Worm (Caenorhabditis elegans) whole organism, mixed stage, embryonic: ENCODE data around the gene gly-13.

Experiments
- M03D4.4 ChIP-seq: sonication (generic microtip); optimal IDR thresholded peaks from 2 replicates; lab custom pipeline; 2017; ENCODE audit warnings: mild to moderate bottlenecking, missing genetic modification characterization, missing compliant biosample characterization
- bed-3 ChIP-seq: fragments of 200-800 bp; sonication (Bioruptor generic); optimal IDR thresholded peaks from 3 replicates; lab custom pipeline; 2018; ENCODE audit warnings: mild to moderate bottlenecking, missing genetic modification characterization, moderate library complexity, missing compliant biosample characterization
- blmp-1 ChIP-seq: fragments of 150-350 bp; optimal IDR thresholded peaks from 2 replicates; lab custom pipeline; 2014; ENCODE audit warnings: missing biosample characterization, missing genetic modification characterization
- ceh-39 ChIP-seq: fragments of 150-350 bp; optimal IDR thresholded peaks from 2 replicates; lab custom pipeline; 2014; ENCODE audit warnings: missing biosample characterization, missing genetic modification characterization
- ceh-43 ChIP-seq: fragments of 200-800 bp; sonication (Bioruptor generic); optimal IDR thresholded peaks from 2 replicates; lab custom pipeline; 2018; ENCODE audit warnings: mild to moderate bottlenecking, missing genetic modification characterization, moderate library complexity, missing compliant biosample characterization
- ceh-83 ChIP-seq: fragments of 200-800 bp; sonication (Bioruptor generic); optimal IDR thresholded peaks from 2 replicates; lab custom pipeline; 2018; ENCODE audit warnings: mild to moderate bottlenecking, missing genetic modification characterization, missing compliant biosample characterization
- ces-1 ChIP-seq: fragments of 150-350 bp; optimal IDR thresholded peaks from 2 replicates; lab custom pipeline; 2014; ENCODE audit warnings: missing biosample characterization, missing genetic modification reagents, missing genetic modification characterization
- cnd-1 ChIP-seq: fragments of 200-800 bp; sonication (Bioruptor generic); optimal IDR thresholded peaks from 2 replicates; lab custom pipeline; 2018; ENCODE audit warnings: mild to moderate bottlenecking, missing genetic modification characterization, missing compliant biosample characterization
- drap-1 ChIP-seq: fragments of 200-800 bp; sonication (Bioruptor generic); optimal IDR thresholded peaks from 3 replicates; lab custom pipeline; 2018; ENCODE audit warnings: mild to moderate bottlenecking, missing genetic modification characterization, missing compliant biosample characterization
- elt-1 ChIP-seq: sonication (generic microtip); optimal IDR thresholded peaks from 2 replicates; lab custom pipeline; 2017; ENCODE audit warnings: missing genetic modification characterization, mild to moderate bottlenecking, missing compliant biosample characterization, antibody characterized with exemption, moderate library complexity, borderline replicate concordance; ENCODE audit not compliant: insufficient read depth
- elt-3 ChIP-seq: fragments of 150-350 bp; optimal IDR thresholded peaks from 2 replicates; lab custom pipeline; 2014; ENCODE audit warnings: missing biosample characterization, missing genetic modification characterization
- flh-1 ChIP-seq: fragments of 200-800 bp; sonication (Bioruptor generic); optimal IDR thresholded peaks from 2 replicates; lab custom pipeline; 2018; ENCODE audit warnings: mild to moderate bottlenecking, missing genetic modification characterization, moderate library complexity, missing compliant biosample characterization
- ham-2 ChIP-seq: fragments of 200-800 bp; sonication (Bioruptor generic); optimal IDR thresholded peaks from 2 replicates; lab custom pipeline; 2018; ENCODE audit warnings: mild to moderate bottlenecking, missing genetic modification characterization, missing compliant biosample characterization
- hlh-1 ChIP-seq: fragments of 150-350 bp; optimal IDR thresholded peaks from 2 replicates; lab custom pipeline; 2014; ENCODE audit warnings: missing biosample characterization, missing genetic modification reagents, missing genetic modification characterization
- lin-13 ChIP-seq: fragments of 150-350 bp; optimal IDR thresholded peaks from 2 replicates; lab custom pipeline; 2014; ENCODE audit warnings: missing biosample characterization, missing genetic modification characterization
- lin-32 ChIP-seq: fragments of 200-800 bp; sonication (Bioruptor generic); optimal IDR thresholded peaks from 2 replicates; lab custom pipeline; 2018; ENCODE audit warnings: mild to moderate bottlenecking, missing genetic modification characterization, missing compliant biosample characterization
- lsy-2 ChIP-seq: fragments of 150-350 bp; optimal IDR thresholded peaks from 2 replicates; lab custom pipeline; 2014; ENCODE audit warnings: missing biosample characterization, missing genetic modification characterization
- mab-5 ChIP-seq: fragments of 150-350 bp; optimal IDR thresholded peaks from 2 replicates; lab custom pipeline; 2014; ENCODE audit warnings: missing biosample characterization, missing genetic modification characterization
- mep-1 ChIP-seq: fragments of 150-350 bp; optimal IDR thresholded peaks from 2 replicates; lab custom pipeline; 2017; ENCODE audit warnings: missing biosample characterization, missing genetic modification reagents, missing genetic modification characterization, inconsistent platforms
- mls-2 ChIP-seq: sonication (generic microtip); optimal IDR thresholded peaks from 2 replicates; lab custom pipeline; 2016; ENCODE audit warnings: mild to moderate bottlenecking, missing genetic modification characterization, moderate library complexity, missing compliant biosample characterization
- nhr-12 ChIP-seq: fragments of 150-350 bp; optimal IDR thresholded peaks from 2 replicates; lab custom pipeline; 2014; ENCODE audit warnings: missing biosample characterization, missing genetic modification characterization
- nhr-2 ChIP-seq: fragments of 150-350 bp; optimal IDR thresholded peaks from 2 replicates; lab custom pipeline; 2014; ENCODE audit warnings: missing biosample characterization, missing genetic modification characterization
- nhr-237 ChIP-seq: fragments of 150-350 bp; optimal IDR thresholded peaks from 2 replicates; lab custom pipeline; 2014; ENCODE audit warnings: missing biosample characterization, missing genetic modification characterization
- nhr-28 ChIP-seq: fragments of 150-350 bp; optimal IDR thresholded peaks from 2 replicates; lab custom pipeline; 2014; ENCODE audit warnings: missing biosample characterization, missing genetic modification characterization
- nhr-76 ChIP-seq: sonication (generic microtip); optimal IDR thresholded peaks from 2 replicates; lab custom pipeline; 2017; ENCODE audit warnings: missing biosample characterization, missing genetic modification characterization
- pha-4 ChIP-seq: fragments of 150-350 bp; optimal IDR thresholded peaks from 2 replicates; lab custom pipeline; 2018; ENCODE audit warnings: missing biosample characterization, missing genetic modification reagents, missing genetic modification characterization
- sem-2 ChIP-seq: fragments of 200-800 bp; sonication (Bioruptor generic); optimal IDR thresholded peaks from 2 replicates; lab custom pipeline; 2018; ENCODE audit warnings: mild to moderate bottlenecking, missing genetic modification characterization, missing compliant biosample characterization
- snpc-4 ChIP-seq: fragments of 150-350 bp; optimal IDR thresholded peaks from 2 replicates; lab custom pipeline; 2014; ENCODE audit warnings: missing biosample characterization, missing genetic modification characterization
- sptf-1 ChIP-seq: sonication (generic microtip); optimal IDR thresholded peaks from 2 replicates; lab custom pipeline; 2017; ENCODE audit warnings: mild to moderate bottlenecking, missing genetic modification characterization, moderate library complexity, missing compliant biosample characterization
- tbx-8 ChIP-seq: fragments of 200-800 bp; sonication (Bioruptor generic); optimal IDR thresholded peaks from 2 replicates; lab custom pipeline; 2018; ENCODE audit warnings: mild to moderate bottlenecking, missing genetic modification characterization, moderate library complexity, missing compliant biosample characterization
- unc-120 ChIP-seq: sonication (generic microtip); optimal IDR thresholded peaks from 2 replicates; lab custom pipeline; 2017; ENCODE audit warnings: missing genetic modification characterization, missing compliant biosample characterization; ENCODE audit not compliant: poor library complexity, severe bottlenecking
- unc-39 ChIP-seq: fragments of 150-350 bp; optimal IDR thresholded peaks from 2 replicates; lab custom pipeline; 2014; ENCODE audit warnings: missing biosample characterization, missing genetic modification characterization
- unc-62 ChIP-seq: fragments of 150-350 bp; optimal IDR thresholded peaks from 2 replicates; lab custom pipeline; 2014; ENCODE audit warnings: missing biosample characterization, missing genetic modification reagents, missing genetic modification characterization
- zip-8 ChIP-seq: fragments of 150-350 bp; optimal IDR thresholded peaks from 2 replicates; lab custom pipeline; 2014; ENCODE audit warnings: missing biosample characterization, missing genetic modification characterization
- ztf-11 ChIP-seq: fragments of 150-350 bp; optimal IDR thresholded peaks from 2 replicates; lab custom pipeline; 2014; ENCODE audit warnings: missing biosample characterization, missing genetic modification characterization

gly-13 gene

DNA sequence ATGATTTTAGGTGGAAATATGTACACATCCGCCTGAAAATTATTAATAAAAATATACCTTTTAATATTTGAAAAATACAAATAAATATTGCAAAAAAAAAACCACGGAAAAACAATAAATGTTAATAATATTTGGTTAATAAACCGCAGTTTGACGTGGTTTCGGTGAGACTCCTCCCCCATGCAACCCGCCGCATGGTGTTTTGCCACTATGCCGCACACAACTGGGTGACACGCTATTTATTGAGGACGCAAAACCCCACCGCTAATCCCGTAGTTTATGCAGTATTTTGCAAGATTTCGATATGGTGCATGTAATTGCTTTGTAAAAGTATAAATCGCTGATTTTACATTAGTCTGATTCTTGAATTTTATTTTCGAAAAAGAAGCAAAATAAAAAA is at the start of gene gly-13:
Gene gly-13 (minus strand): TSS at position 32 of the 400 bp plus-strand sequence.
- no peak for TF ChIP-seq M03D4.4 (tag; lab: Kevin White, UChicago)
- no peak for TF ChIP-seq nhr-2
- no peak for TF ChIP-seq elt-3
- TF ChIP-seq mls-2 (tag; lab: Kevin White, UChicago), result peak; percentile 72
- peak; percentile 4 for TF ChIP-seq pha-4 (tag; lab: Kevin White, UChicago)
- TF ChIP-seq elt-1 (tag; lab: Kevin White, UChicago), result no peak
- TF ChIP-seq flh-1 (GFP tag; lab: Kevin White, UChicago), result peak; percentile 9
- TF ChIP-seq ceh-83 (GFP tag; lab: Kevin White, UChicago), result peak; percentile 19
- peak; percentile 31 for TF ChIP-seq tbx-8 (GFP tag; lab: Kevin White, UChicago)
- no peak for TF ChIP-seq unc-39 (tag; lab: Kevin White, UChicago)
- no peak for TF ChIP-seq zip-8 (tag; lab: Kevin White, UChicago)
- no peak for TF ChIP-seq drap-1 (GFP tag; lab: Kevin White, UChicago)
- peak; percentile 33 for TF ChIP-seq cnd-1 (tag; lab: Kevin White, UChicago)
- TF ChIP-seq lin-32 (GFP tag; lab: Kevin White, UChicago), result peak; percentile 35
- TF ChIP-seq nhr-28 (tag; lab: Kevin White, UChicago), result no peak
- peak; percentile 29 for TF ChIP-seq hlh-1 (tag; lab: Kevin White, UChicago)
- TF ChIP-seq mab-5, result no peak
- no peak for TF ChIP-seq nhr-12 (tag; lab: Kevin White, UChicago)
- no peak for TF ChIP-seq nhr-237
- peak; percentile 26 for TF ChIP-seq bed-3 (GFP tag; lab: Kevin White, UChicago)
- TF ChIP-seq snpc-4 (tag; lab: Kevin White, UChicago), result no peak
- TF ChIP-seq sem-2 (GFP tag; lab: Kevin White, UChicago), result peak; percentile 48
- TF ChIP-seq sptf-1, result peak; percentile 87
- peak; percentile 65 for TF ChIP-seq nhr-76 (tag; lab: Kevin White, UChicago)
- TF ChIP-seq mep-1, result peak; percentile 56
- TF ChIP-seq unc-62 (GFP tag; lab: Kevin White, UChicago), result no peak
- no peak for TF ChIP-seq unc-120
- TF ChIP-seq ceh-39 (tag; lab: Kevin White, UChicago), result no peak
- TF ChIP-seq ces-1 (GFP tag; lab: Kevin White, UChicago), result peak; percentile 11
- TF ChIP-seq blmp-1 (tag; lab: Kevin White, UChicago), result peak; percentile 10
- TF ChIP-seq ceh-43 (GFP tag; lab: Kevin White, UChicago), result peak; percentile 56
- no peak for TF ChIP-seq lin-13 (tag; lab: Kevin White, UChicago)
- peak; percentile 27 for TF ChIP-seq ham-2
- TF ChIP-seq ztf-11 (tag; lab: Kevin White, UChicago), result peak; percentile 15
- peak; percentile 41 for TF ChIP-seq lsy-2 (tag; lab: Kevin White, UChicago)

DNA sequence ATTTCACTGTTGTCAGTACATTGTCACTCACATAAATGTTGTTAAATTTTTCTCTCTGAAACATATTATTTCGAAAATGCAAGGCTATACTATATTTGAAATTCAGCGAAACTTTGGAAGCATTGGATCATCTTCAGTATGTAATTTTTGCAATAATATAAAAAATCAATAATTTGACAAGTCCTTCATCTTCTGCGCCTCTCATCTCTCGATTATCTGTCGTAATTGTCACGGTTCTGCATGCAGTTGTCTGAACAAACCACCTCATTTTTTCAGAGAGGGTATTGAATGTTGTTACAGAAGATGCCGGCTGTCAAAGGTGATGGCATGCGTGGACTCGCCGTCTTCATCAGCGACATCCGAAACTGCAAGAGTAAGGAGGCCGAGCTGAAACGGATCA is 42.0 kb upstream of the gly-13 start, which contains the start of gene apa-2:
Gene apa-2 (plus strand): TSS at position 301 of the 400 bp plus-strand sequence.
- TF ChIP-seq nhr-2 (no peak), pha-4 (tag; lab: Kevin White, UChicago) (no peak), lin-32 (GFP tag; lab: Kevin White, UChicago) (no peak), mep-1 (no peak), cnd-1 (tag; lab: Kevin White, UChicago) (no peak)

DNA sequence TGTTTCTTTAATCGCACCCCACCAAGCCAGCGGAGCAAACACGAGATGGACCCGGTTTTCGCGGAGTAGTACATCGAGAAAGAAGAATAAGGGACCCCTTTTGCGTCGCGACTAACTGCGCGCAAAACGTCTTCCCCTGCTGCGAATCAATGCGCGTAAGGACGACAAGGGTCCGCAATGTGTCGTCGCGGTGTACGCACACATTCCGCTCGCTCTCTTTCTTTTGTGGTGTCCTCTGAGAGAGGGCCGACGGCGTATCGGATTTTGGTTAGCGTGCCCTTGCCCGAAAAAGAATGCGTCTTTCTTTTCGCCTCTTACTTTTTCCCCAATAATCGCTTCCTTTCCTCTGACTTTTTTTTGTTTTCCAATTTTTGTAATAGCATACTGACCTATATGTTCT is 41.4 kb upstream of the gly-13 start:
- peak; percentile 21 for TF ChIP-seq ham-2
- TF ChIP-seq unc-62 (GFP tag; lab: Kevin White, UChicago), result no peak
- TF ChIP-seq lin-32 (GFP tag; lab: Kevin White, UChicago), result no peak
- no peak for TF ChIP-seq nhr-237
- peak; percentile 4 for TF ChIP-seq flh-1 (GFP tag; lab: Kevin White, UChicago)
- no peak for TF ChIP-seq nhr-2
- TF ChIP-seq drap-1 (GFP tag; lab: Kevin White, UChicago), result peak; percentile 72
- peak; percentile 61 for TF ChIP-seq M03D4.4 (tag; lab: Kevin White, UChicago)
- TF ChIP-seq ceh-83 (GFP tag; lab: Kevin White, UChicago), result no peak
- peak; percentile 21 for TF ChIP-seq sem-2 (GFP tag; lab: Kevin White, UChicago)
- TF ChIP-seq tbx-8 (GFP tag; lab: Kevin White, UChicago), result peak; percentile 17
- TF ChIP-seq bed-3 (GFP tag; lab: Kevin White, UChicago), result no peak
- TF ChIP-seq zip-8 (tag; lab: Kevin White, UChicago), result no peak
- TF ChIP-seq nhr-28 (tag; lab: Kevin White, UChicago), result no peak
- TF ChIP-seq pha-4 (tag; lab: Kevin White, UChicago), result peak; percentile 69
- TF ChIP-seq mab-5, result no peak
- TF ChIP-seq mep-1, result peak; percentile 86
- TF ChIP-seq unc-39 (tag; lab: Kevin White, UChicago), result no peak
- no peak for TF ChIP-seq snpc-4 (tag; lab: Kevin White, UChicago)
- peak; percentile 81 for TF ChIP-seq sptf-1
- TF ChIP-seq ztf-11 (tag; lab: Kevin White, UChicago), result no peak
- peak; percentile 66 for TF ChIP-seq lin-13 (tag; lab: Kevin White, UChicago)
- no peak for TF ChIP-seq nhr-76 (tag; lab: Kevin White, UChicago)
- TF ChIP-seq elt-3, result no peak
- TF ChIP-seq ceh-43 (GFP tag; lab: Kevin White, UChicago), result no peak
- TF ChIP-seq mls-2 (tag; lab: Kevin White, UChicago), result peak; percentile 66
- peak; percentile 32 for TF ChIP-seq hlh-1 (tag; lab: Kevin White, UChicago)
- TF ChIP-seq cnd-1 (tag; lab: Kevin White, UChicago), result peak; percentile 37
- no peak for TF ChIP-seq ceh-39 (tag; lab: Kevin White, UChicago)
- TF ChIP-seq lsy-2 (tag; lab: Kevin White, UChicago), result no peak
- no peak for TF ChIP-seq elt-1 (tag; lab: Kevin White, UChicago)
- peak; percentile 33 for TF ChIP-seq unc-120
- TF ChIP-seq nhr-12 (tag; lab: Kevin White, UChicago), result no peak
- peak; percentile 77 for TF ChIP-seq ces-1 (GFP tag; lab: Kevin White, UChicago)
- TF ChIP-seq blmp-1 (tag; lab: Kevin White, UChicago), result no peak
